Worm (Caenorhabditis elegans) whole organism, mixed stage, embryonic: Measurements from ENCODE around the gene dhs-11.

Experiments used
- M03D4.4 ChIP-seq: sonication (generic microtip); optimal IDR thresholded peaks from 2 replicates; lab custom pipeline; 2017; ENCODE audit warnings: mild to moderate bottlenecking, missing genetic modification characterization, missing compliant biosample characterization
- bed-3 ChIP-seq: fragments of 200-800 bp; sonication (Bioruptor generic); optimal IDR thresholded peaks from 3 replicates; lab custom pipeline; 2018; ENCODE audit warnings: mild to moderate bottlenecking, missing genetic modification characterization, moderate library complexity, missing compliant biosample characterization
- ces-1 ChIP-seq: fragments of 150-350 bp; optimal IDR thresholded peaks from 2 replicates; lab custom pipeline; 2014; ENCODE audit warnings: missing biosample characterization, missing genetic modification reagents, missing genetic modification characterization
- cnd-1 ChIP-seq: fragments of 200-800 bp; sonication (Bioruptor generic); optimal IDR thresholded peaks from 2 replicates; lab custom pipeline; 2018; ENCODE audit warnings: mild to moderate bottlenecking, missing genetic modification characterization, missing compliant biosample characterization
- ham-2 ChIP-seq: fragments of 200-800 bp; sonication (Bioruptor generic); optimal IDR thresholded peaks from 2 replicates; lab custom pipeline; 2018; ENCODE audit warnings: mild to moderate bottlenecking, missing genetic modification characterization, missing compliant biosample characterization
- lin-13 ChIP-seq: fragments of 150-350 bp; optimal IDR thresholded peaks from 2 replicates; lab custom pipeline; 2014; ENCODE audit warnings: missing biosample characterization, missing genetic modification characterization
- lsy-2 ChIP-seq: fragments of 150-350 bp; optimal IDR thresholded peaks from 2 replicates; lab custom pipeline; 2014; ENCODE audit warnings: missing biosample characterization, missing genetic modification characterization
- mab-5 ChIP-seq: fragments of 150-350 bp; optimal IDR thresholded peaks from 2 replicates; lab custom pipeline; 2014; ENCODE audit warnings: missing biosample characterization, missing genetic modification characterization
- nhr-237 ChIP-seq: fragments of 150-350 bp; optimal IDR thresholded peaks from 2 replicates; lab custom pipeline; 2014; ENCODE audit warnings: missing biosample characterization, missing genetic modification characterization
- nhr-28 ChIP-seq: fragments of 150-350 bp; optimal IDR thresholded peaks from 2 replicates; lab custom pipeline; 2014; ENCODE audit warnings: missing biosample characterization, missing genetic modification characterization
- pha-4 ChIP-seq: fragments of 150-350 bp; optimal IDR thresholded peaks from 2 replicates; lab custom pipeline; 2018; ENCODE audit warnings: missing biosample characterization, missing genetic modification reagents, missing genetic modification characterization
- snpc-4 ChIP-seq: fragments of 150-350 bp; optimal IDR thresholded peaks from 2 replicates; lab custom pipeline; 2014; ENCODE audit warnings: missing biosample characterization, missing genetic modification characterization
- unc-62 ChIP-seq: fragments of 150-350 bp; optimal IDR thresholded peaks from 2 replicates; lab custom pipeline; 2014; ENCODE audit warnings: missing biosample characterization, missing genetic modification reagents, missing genetic modification characterization

DNA sequence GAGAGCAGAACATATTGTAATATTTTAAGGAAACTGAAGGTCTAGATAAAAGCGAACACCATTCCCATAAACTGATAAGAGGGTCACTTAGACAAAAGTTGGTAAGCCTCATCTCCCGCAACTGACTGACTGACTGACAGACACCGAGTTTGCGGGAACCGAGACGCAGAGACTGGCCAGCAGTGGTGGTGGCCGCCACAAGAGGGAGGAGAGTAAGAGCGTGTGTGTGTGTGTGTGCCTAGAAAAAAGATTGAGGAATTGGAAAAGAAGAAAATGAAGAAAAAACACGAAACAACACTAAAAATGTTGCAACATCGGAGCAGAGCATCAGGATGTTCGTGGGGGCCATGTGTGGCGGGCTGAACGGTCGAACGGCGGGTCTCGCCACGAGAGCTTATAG, 8.1 kb downstream of the dhs-11 start:
- TF ChIP-seq lsy-2 (tag; lab: Kevin White, UChicago) (no peak), nhr-237 (tag; lab: Kevin White, UChicago) (no peak), lin-13 (tag; lab: Kevin White, UChicago) (no peak), ham-2 (no peak), M03D4.4 (no peak), snpc-4 (no peak), nhr-28 (no peak), unc-62 (GFP tag; lab: Kevin White, UChicago) (no peak), pha-4 (tag; lab: Kevin White, UChicago) (no peak), cnd-1 (no peak), ces-1 (no peak), bed-3 (GFP tag; lab: Kevin White, UChicago) (no peak), mab-5 (no peak)
